Worm (Caenorhabditis elegans) whole organism, L4/young adult: Measurements from ENCODE around the gene str-121.

Experiments
- W03F9.2 ChIP-seq: fragments of 150-350 bp; optimal IDR thresholded peaks from 2 replicates; lab custom pipeline; 2014; ENCODE audit warnings: missing biosample characterization, missing genetic modification characterization
- dao-5 ChIP-seq: sonication (generic microtip); optimal IDR thresholded peaks from 2 replicates; lab custom pipeline; 2016; ENCODE audit warnings: missing genotype, missing genetic modification characterization, moderate library complexity, missing compliant biosample characterization
- him-1 ChIP-seq: sonication (generic microtip); optimal IDR thresholded peaks from 2 replicates; lab custom pipeline; 2016; ENCODE audit warnings: missing genotype, missing genetic modification reagents, missing genetic modification characterization, missing compliant biosample characterization

- TF ChIP-seq him-1 (tag; lab: Kevin White, UChicago) (no peak), W03F9.2 (tag; lab: Kevin White, UChicago) (no peak), dao-5 (tag; lab: Kevin White, UChicago) (no peak)
Observed at ce11 chrV:246097-246496, 8.4 kb downstream of the str-121 start, which contains the start of gene kin-34.
